Fruit fly (Drosophila melanogaster): Measurements from ENCODE around the gene CG16734.
A peak's percentile ranks its signal among the peaks of the same experiment; 100 is the strongest.

Gene CG16734

DNA sequence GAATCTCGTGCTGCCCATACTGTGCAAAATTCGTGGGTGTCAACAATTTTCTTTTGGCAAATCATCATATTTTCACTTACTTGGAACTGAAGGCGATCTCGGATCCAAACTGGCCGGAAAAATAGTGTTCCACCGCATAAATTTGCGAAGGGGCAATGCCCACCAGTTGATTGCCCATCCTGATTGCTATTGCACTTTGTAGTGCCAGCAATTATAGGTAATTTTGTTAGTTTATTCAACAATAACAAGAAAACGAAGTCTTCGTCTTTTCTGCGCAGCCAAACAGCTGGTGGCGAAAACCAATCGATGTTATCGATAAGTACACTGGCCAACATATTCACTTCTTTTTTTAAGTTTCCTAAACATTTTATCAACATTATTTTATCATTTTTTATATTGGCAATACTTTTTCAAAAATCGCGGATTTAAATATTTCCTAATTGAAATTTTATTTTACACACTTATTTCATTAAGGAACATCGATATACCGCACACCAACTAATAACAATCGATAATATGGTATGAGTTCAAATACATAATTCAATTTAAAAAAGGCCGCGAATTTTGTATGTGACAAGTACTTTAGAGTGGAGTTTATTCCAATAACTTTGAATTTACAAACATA is 9.2 kb upstream of the CG16734 start, which contains the start of gene Vps15 (continued):
- TF ChIP-seq dsf (GFP tag; optimal IDR thresholded peaks at IDR 0.05; ENCODE audit: borderline replicate concordance) (peak; percentile 38), lola (GFP tag; optimal IDR thresholded peaks at IDR 0.05) (no peak), h (GFP tag; optimal IDR thresholded peaks at IDR 0.05) (peak; percentile 75)

DNA sequence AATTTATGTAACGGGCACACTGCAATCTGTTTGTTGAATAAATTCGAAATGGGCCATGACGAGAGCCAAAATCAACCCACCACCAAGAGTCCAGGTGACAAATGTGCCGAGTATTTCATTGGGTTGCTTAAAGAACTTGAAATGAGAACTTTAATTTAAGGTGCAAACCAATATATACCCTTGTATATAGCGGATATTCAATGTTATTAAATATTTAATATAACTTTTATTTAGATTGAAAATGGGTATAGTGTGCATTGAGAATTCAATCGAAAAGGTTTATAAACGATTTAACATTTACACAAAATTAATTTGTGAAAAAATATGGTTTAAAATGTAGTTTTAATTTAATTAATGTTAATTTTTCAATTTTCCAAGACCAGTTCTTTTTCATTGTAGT is 8.5 kb upstream of the CG16734 start, which contains the start of gene CG8420:
Gene CG8420, plus strand, starts transcription at position 284 of the 400 bp plus-strand sequence.
- no peak for TF ChIP-seq CG32264 (GFP tag; optimal IDR thresholded peaks at IDR 0.05)
- TF ChIP-seq CG9705 (GFP tag; optimal IDR thresholded peaks at IDR 0.05), result no peak
- no peak for TF ChIP-seq N (GFP tag; optimal IDR thresholded peaks at IDR 0.05)
- TF ChIP-seq pan (optimal IDR thresholded peaks at IDR 0.05), result no peak
- TF ChIP-seq Hr78 (GFP tag; optimal IDR thresholded peaks at IDR 0.05), result no peak
- no peak for TF ChIP-seq Abd-B (GFP tag; optimal IDR thresholded peaks at IDR 0.05)
- no peak for TF ChIP-seq h (GFP tag; optimal IDR thresholded peaks at IDR 0.05)
- TF ChIP-seq tai (GFP tag; optimal IDR thresholded peaks at IDR 0.05), result no peak
- no peak for TF ChIP-seq lola (GFP tag; optimal IDR thresholded peaks at IDR 0.05)
- TF ChIP-seq brk (GFP tag; optimal IDR thresholded peaks at IDR 0.05), result no peak
- TF ChIP-seq Myc (optimal IDR thresholded peaks at IDR 0.05), result no peak
- TF ChIP-seq Hr83 (GFP tag; optimal IDR thresholded peaks at IDR 0.05; ENCODE audit: poor library complexity, severe bottlenecking), result no peak

- TF ChIP-seq lola (GFP tag; optimal IDR thresholded peaks at IDR 0.05) (no peak), Hr83 (GFP tag; optimal IDR thresholded peaks at IDR 0.05; ENCODE audit: poor library complexity, severe bottlenecking) (no peak), dl (GFP tag; optimal IDR thresholded peaks at IDR 0.05; ENCODE audit: insufficient read depth in 1 of 2, partially characterized antibody in 2 of 2) (peak in 1 of 2 experiments; percentile 51), OdsH (GFP tag; optimal IDR thresholded peaks at IDR 0.05) (peak; percentile 90), woc (GFP tag; optimal IDR thresholded peaks at IDR 0.05) (peak; percentile 90), N (GFP tag; optimal IDR thresholded peaks at IDR 0.05) (no peak), tai (GFP tag; optimal IDR thresholded peaks at IDR 0.05) (no peak), Jra (GFP tag; optimal IDR thresholded peaks at IDR 0.05) (peak; percentile 83), br (GFP tag; optimal IDR thresholded peaks at IDR 0.05) (peak; percentile 89), brk (GFP tag; optimal IDR thresholded peaks at IDR 0.05) (peak; percentile 78), Rel (GFP tag; optimal IDR thresholded peaks at IDR 0.05) (no peak), Rel (tag; optimal IDR thresholded peaks at IDR 0.05) (peak; percentile 46), Dfd (GFP tag; optimal IDR thresholded peaks at IDR 0.05) (no peak), GATAd (GFP tag; optimal IDR thresholded peaks at IDR 0.05) (peak; percentile 5), Myc (optimal IDR thresholded peaks at IDR 0.05) (no peak), pan (optimal IDR thresholded peaks at IDR 0.05) (no peak), Hr78 (GFP tag; optimal IDR thresholded peaks at IDR 0.05) (no peak), CrebA (GFP tag; optimal IDR thresholded peaks at IDR 0.05; ENCODE audit: borderline replicate concordance) (no peak), foxo (GFP tag; optimal IDR thresholded peaks at IDR 0.05) (peak; percentile 22 to 88), usp (GFP tag; optimal IDR thresholded peaks at IDR 0.05) (no peak), jim (GFP tag; optimal IDR thresholded peaks at IDR 0.05) (no peak), ey (GFP tag; optimal IDR thresholded peaks at IDR 0.05) (peak; percentile 85), rgr (GFP tag; optimal IDR thresholded peaks at IDR 0.05) (peak; percentile 86), h (GFP tag; optimal IDR thresholded peaks at IDR 0.05) (peak; percentile 92), Sp1 (GFP tag; optimal IDR thresholded peaks at IDR 0.05) (peak; percentile 93), sage (GFP tag; optimal IDR thresholded peaks at IDR 0.05) (peak; percentile 64), dsf (GFP tag; optimal IDR thresholded peaks at IDR 0.05; ENCODE audit: borderline replicate concordance) (peak; percentile 23), sv (GFP tag; optimal IDR thresholded peaks at IDR 0.05) (peak; percentile 9), Abd-B (GFP tag; optimal IDR thresholded peaks at IDR 0.05) (no peak), CG9705 (GFP tag; optimal IDR thresholded peaks at IDR 0.05) (peak; percentile 73), dmrt93B (GFP tag; optimal IDR thresholded peaks at IDR 0.05) (peak; percentile 66), HLH106 (tag; optimal IDR thresholded peaks at IDR 0.05) (peak; percentile 86), psq (GFP tag; optimal IDR thresholded peaks at IDR 0.05) (peak; percentile 96), Vsx2 (GFP tag; optimal IDR thresholded peaks at IDR 0.05; ENCODE audit: partially characterized antibody) (no peak), fru (GFP tag; optimal IDR thresholded peaks at IDR 0.05) (peak; percentile 92), Dif (GFP tag; optimal IDR thresholded peaks at IDR 0.05; ENCODE audit: partially characterized antibody) (peak; percentile 43), Hnf4 (GFP tag; optimal IDR thresholded peaks at IDR 0.05) (peak; percentile 78), CG32264 (GFP tag; optimal IDR thresholded peaks at IDR 0.05) (peak; percentile 60), Mio (GFP tag; optimal IDR thresholded peaks at IDR 0.05) (no peak)
Measured at dm6 chr3R:9246879-9247621, 7.8 kb upstream of the CG16734 start.
